Worm (Caenorhabditis elegans) whole organism, early embryonic: ENCODE data around the gene drd-50.

Experiments
- F13C5.2 ChIP-seq: sonication (generic microtip); optimal IDR thresholded peaks from 2 replicates; lab custom pipeline; 2017; ENCODE audit warnings: mild to moderate bottlenecking, missing genetic modification characterization, inconsistent platforms, missing compliant biosample characterization
- ama-1 ChIP-seq: fragments of 150-350 bp; optimal IDR thresholded peaks from 2 replicates; lab custom pipeline; 2014
- ceh-36 ChIP-seq: sonication (generic microtip); optimal IDR thresholded peaks from 2 replicates; lab custom pipeline; 2016; ENCODE audit warnings: missing genetic modification characterization, inconsistent platforms, missing compliant biosample characterization
- ets-7 ChIP-seq: sonication (generic microtip); optimal IDR thresholded peaks from 2 replicates; lab custom pipeline; 2016; ENCODE audit warnings: missing genotype, missing genetic modification characterization, missing compliant biosample characterization
- hnd-1 ChIP-seq: sonication (generic microtip); optimal IDR thresholded peaks from 2 replicates; lab custom pipeline; 2016; ENCODE audit warnings: missing genetic modification characterization, missing compliant biosample characterization
- pes-1 ChIP-seq: fragments of 200-800 bp; sonication (Bioruptor generic); IDR thresholded peaks from 2 replicates; pipeline ENCODE4 v1.3.6; 2022; ENCODE audit warnings: missing genetic modification reagents, missing genetic modification characterization, missing compliant biosample characterization
- scrt-1 ChIP-seq: fragments of 200-800 bp; sonication (Bioruptor generic); IDR thresholded peaks from 2 replicates; pipeline ENCODE4 v1.3.6; 2022; ENCODE audit warnings: missing genetic modification characterization, missing compliant biosample characterization
- tra-4 ChIP-seq: sonication (generic microtip); optimal IDR thresholded peaks from 2 replicates; lab custom pipeline; 2017; ENCODE audit warnings: missing genetic modification characterization, missing compliant biosample characterization

- TF ChIP-seq ets-7 (tag; lab: Kevin White, UChicago), result no peak
- TF ChIP-seq ceh-36 (tag; lab: Kevin White, UChicago), result no peak
- TF ChIP-seq hnd-1 (tag; lab: Kevin White, UChicago), result no peak
- no peak for TF ChIP-seq pes-1 (GFP tag; lab: Robert Waterston, UW)
- TF ChIP-seq scrt-1 (GFP tag; lab: Robert Waterston, UW), result no peak
- TF ChIP-seq tra-4 (tag; lab: Kevin White, UChicago), result no peak
- no peak for TF ChIP-seq ama-1 (lab: Kevin White, UChicago)
- TF ChIP-seq F13C5.2 (tag; lab: Kevin White, UChicago), result no peak
Observed at ce11 chrIV:4076690-4077295, 40.7 kb upstream of the drd-50 start.
